Worm (Caenorhabditis elegans) whole organism, young adult: ENCODE measurements around the gene cblc-1.

ENCODE experiments used
- B0035.1 ChIP-seq: sonication (generic microtip); optimal IDR thresholded peaks from 2 replicates; lab custom pipeline; 2016; ENCODE audit warnings: missing genetic modification characterization, mild to moderate bottlenecking, missing compliant biosample characterization, missing genotype, missing genetic modification reagents
- B0336.3 ChIP-seq: fragments of 200-800 bp; sonication (Bioruptor generic); IDR thresholded peaks from 2 replicates; pipeline ENCODE4 v1.3.6; 2022; ENCODE audit warnings: missing genetic modification characterization, missing compliant biosample characterization
- C06A6.2 ChIP-seq: fragments of 200-800 bp; sonication (Bioruptor generic); conservative IDR thresholded peaks from 2 replicates; pipeline ENCODE4 v1.3.6; 2022; ENCODE audit warnings: missing genetic modification characterization, missing compliant biosample characterization
- D2030.7 ChIP-seq: fragments of 200-800 bp; sonication (Bioruptor generic); IDR thresholded peaks from 2 replicates; pipeline ENCODE4 v1.3.6; 2022; ENCODE audit warnings: missing genetic modification reagents, missing genetic modification characterization, missing compliant biosample characterization
- F23B12.7 ChIP-seq: sonication (generic microtip); optimal IDR thresholded peaks from 2 replicates; lab custom pipeline; 2017; ENCODE audit warnings: missing genetic modification characterization, mild to moderate bottlenecking, missing compliant biosample characterization, antibody characterized with exemption, moderate library complexity; ENCODE audit not compliant: insufficient read depth
- F52B5.7 ChIP-seq: sonication (generic microtip); optimal IDR thresholded peaks from 2 replicates; lab custom pipeline; 2016; ENCODE audit warnings: mild to moderate bottlenecking, missing genetic modification characterization, missing compliant biosample characterization
- Y53G8AR.9 ChIP-seq: fragments of 200-800 bp; sonication (Bioruptor generic); conservative IDR thresholded peaks from 2 replicates; pipeline ENCODE4 v1.3.6; 2022; ENCODE audit warnings: missing genetic modification reagents, missing genetic modification characterization, missing compliant biosample characterization
- Y79H2A.3 ChIP-seq: fragments of 200-800 bp; sonication (Bioruptor generic); conservative IDR thresholded peaks from 2 replicates; pipeline ENCODE4 v1.3.6; 2022; ENCODE audit warnings: missing genetic modification reagents, missing genetic modification characterization, missing compliant biosample characterization
- ZK185.1 ChIP-seq: sonication (generic microtip); optimal IDR thresholded peaks from 2 replicates; lab custom pipeline; 2016; ENCODE audit warnings: mild to moderate bottlenecking, missing genetic modification characterization, missing compliant biosample characterization; ENCODE audit not compliant: poor library complexity, severe bottlenecking
- akir-1 ChIP-seq: fragments of 200-800 bp; sonication (Bioruptor generic); optimal IDR thresholded peaks from 2 replicates; lab custom pipeline; 2018; ENCODE audit warnings: mild to moderate bottlenecking, missing genetic modification characterization, moderate library complexity, missing compliant biosample characterization
- athp-1 ChIP-seq: sonication (generic microtip); optimal IDR thresholded peaks from 2 replicates; lab custom pipeline; 2017; ENCODE audit warnings: mild to moderate bottlenecking, missing genetic modification characterization, missing compliant biosample characterization
- attf-3 ChIP-seq: fragments of 200-800 bp; sonication (Bioruptor generic); conservative IDR thresholded peaks from 2 replicates; pipeline ENCODE4 v1.3.6; 2022; ENCODE audit warnings: missing genetic modification reagents, missing genetic modification characterization, missing compliant biosample characterization
- attf-5 ChIP-seq: fragments of 200-800 bp; sonication (Bioruptor generic); optimal IDR thresholded peaks from 2 replicates; lab custom pipeline; 2018; ENCODE audit warnings: mild to moderate bottlenecking, missing genetic modification characterization, missing compliant biosample characterization
- attf-6 ChIP-seq: fragments of 200-800 bp; sonication (Bioruptor generic); IDR thresholded peaks from 2 replicates; pipeline ENCODE4 v1.3.6; 2022; ENCODE audit warnings: missing genetic modification reagents, missing genetic modification characterization, missing compliant biosample characterization
- bed-2 ChIP-seq: fragments of 200-800 bp; sonication (Bioruptor generic); IDR thresholded peaks from 2 replicates; pipeline ENCODE4 v1.3.6; 2022; ENCODE audit warnings: missing genetic modification reagents, missing genetic modification characterization, missing compliant biosample characterization
- ceh-100 ChIP-seq: fragments of 200-800 bp; sonication (Bioruptor generic); IDR thresholded peaks from 2 replicates; pipeline ENCODE4 v1.3.6; 2022; ENCODE audit warnings: missing genetic modification reagents, missing genetic modification characterization, missing compliant biosample characterization
- ceh-27 ChIP-seq: fragments of 200-800 bp; sonication (Bioruptor generic); optimal IDR thresholded peaks from 2 replicates; lab custom pipeline; 2018; ENCODE audit warnings: mild to moderate bottlenecking, missing genetic modification characterization, moderate library complexity, missing compliant biosample characterization
- chd-7 ChIP-seq: sonication (generic microtip); optimal IDR thresholded peaks from 2 replicates; lab custom pipeline; 2016; ENCODE audit warnings: mild to moderate bottlenecking, missing genetic modification characterization, moderate library complexity, missing compliant biosample characterization
- dox-1 ChIP-seq: fragments of 200-800 bp; sonication (Bioruptor generic); IDR thresholded peaks from 2 replicates; pipeline ENCODE4 v1.3.6; 2022; ENCODE audit warnings: missing genetic modification reagents, missing genetic modification characterization, missing compliant biosample characterization
- efl-1 ChIP-seq: fragments of 150-350 bp; optimal IDR thresholded peaks from 2 replicates; lab custom pipeline; 2014; ENCODE audit warnings: missing biosample characterization, missing genetic modification reagents, missing genetic modification characterization
- egl-18 ChIP-seq: fragments of 200-800 bp; sonication (Bioruptor generic); IDR thresholded peaks from 2 replicates; pipeline ENCODE4 v1.3.6; 2022; ENCODE audit warnings: missing genetic modification reagents, missing genetic modification characterization, missing compliant biosample characterization
- egrh-3 ChIP-seq: fragments of 200-800 bp; sonication (Bioruptor generic); IDR thresholded peaks from 2 replicates; pipeline ENCODE4 v1.3.6; 2022; ENCODE audit warnings: missing genetic modification reagents, missing genetic modification characterization, missing compliant biosample characterization
- him-1 ChIP-seq: sonication (generic microtip); optimal IDR thresholded peaks from 2 replicates; lab custom pipeline; 2016; ENCODE audit warnings: missing genotype, missing genetic modification reagents, missing genetic modification characterization, missing compliant biosample characterization
- hsf-1 ChIP-seq: fragments of 200-800 bp; sonication (Bioruptor generic); IDR thresholded peaks from 2 replicates; pipeline ENCODE4 v1.3.6; 2022; ENCODE audit warnings: missing genetic modification reagents, missing genetic modification characterization, missing compliant biosample characterization
- lin-40 ChIP-seq: sonication (generic microtip); optimal IDR thresholded peaks from 2 replicates; lab custom pipeline; 2016; ENCODE audit warnings: missing genetic modification characterization, mild to moderate bottlenecking, missing compliant biosample characterization, missing genotype, missing genetic modification reagents
- madf-10 ChIP-seq: sonication (generic microtip); optimal IDR thresholded peaks from 2 replicates; lab custom pipeline; 2016; ENCODE audit warnings: mild to moderate bottlenecking, missing genetic modification characterization, missing compliant biosample characterization
- madf-3 ChIP-seq: fragments of 200-800 bp; sonication (Bioruptor generic); IDR thresholded peaks from 2 replicates; pipeline ENCODE4 v1.3.6; 2022; ENCODE audit warnings: missing genetic modification reagents, missing genetic modification characterization, missing compliant biosample characterization
- madf-6 ChIP-seq: fragments of 200-800 bp; sonication (Bioruptor generic); IDR thresholded peaks from 2 replicates; pipeline ENCODE4 v1.3.6; 2022; ENCODE audit warnings: missing genetic modification reagents, missing genetic modification characterization, missing compliant biosample characterization
- mel-28 ChIP-seq: sonication (generic microtip); optimal IDR thresholded peaks from 2 replicates; lab custom pipeline; 2016; ENCODE audit warnings: borderline replicate concordance, mild to moderate bottlenecking, missing genetic modification characterization, missing compliant biosample characterization
- nhr-120 ChIP-seq: fragments of 200-800 bp; sonication (Bioruptor generic); IDR thresholded peaks from 2 replicates; pipeline ENCODE4 v1.3.6; 2022; ENCODE audit warnings: missing genetic modification characterization, missing compliant biosample characterization
- pbrm-1 ChIP-seq: fragments of 200-800 bp; sonication (Bioruptor generic); IDR thresholded peaks from 2 replicates; pipeline ENCODE4 v1.3.6; 2022; ENCODE audit warnings: missing genetic modification reagents, missing genetic modification characterization, missing compliant biosample characterization
- rcor-1 ChIP-seq: fragments of 200-800 bp; sonication (Bioruptor generic); IDR thresholded peaks from 2 replicates; pipeline ENCODE4 v1.3.6; 2022; ENCODE audit warnings: missing genetic modification reagents, missing genetic modification characterization, missing compliant biosample characterization
- rec-8 ChIP-seq, 2 experiments: sonication (generic microtip); optimal IDR thresholded peaks; 2 replicates each; lab custom pipeline; 2016; ENCODE audit warnings: mild to moderate bottlenecking in 2 of 2, missing genetic modification characterization in 2 of 2, missing genetic modification reagents in 2 of 2, missing genotype in 2 of 2, missing biosample characterization in 1 of 2, missing compliant biosample characterization in 1 of 2, moderate library complexity in 1 of 2
- snpc-1.1 ChIP-seq: sonication (generic microtip); optimal IDR thresholded peaks from 2 replicates; lab custom pipeline; 2017; ENCODE audit warnings: missing genetic modification characterization, mild to moderate bottlenecking, missing compliant biosample characterization, antibody characterized with exemption, moderate library complexity, missing genotype, missing genetic modification reagents; ENCODE audit not compliant: insufficient read depth
- snpc-1.3 ChIP-seq: sonication (generic microtip); optimal IDR thresholded peaks from 2 replicates; lab custom pipeline; 2017; ENCODE audit warnings: missing genetic modification characterization, mild to moderate bottlenecking, missing compliant biosample characterization, antibody characterized with exemption, moderate library complexity, missing genotype, missing genetic modification reagents; ENCODE audit not compliant: insufficient read depth
- snpc-4 ChIP-seq, 5 experiments: fragments of 150-350 bp in 1 of 5; sonication (generic microtip) in 4 of 5; optimal IDR thresholded peaks; 2 replicates each; lab custom pipeline; 2014 to 2018; ENCODE audit warnings: missing genetic modification characterization in 5 of 5, missing biosample characterization in 3 of 5, antibody characterized with exemption in 2 of 5, mild to moderate bottlenecking in 2 of 5, missing compliant biosample characterization in 2 of 5, missing genotype in 2 of 5, moderate library complexity in 2 of 5, missing genetic modification reagents in 1 of 5
- tbp1 ChIP-seq: fragments of 200-800 bp; sonication (Bioruptor generic); optimal IDR thresholded peaks from 2 replicates; lab custom pipeline; 2018; ENCODE audit warnings: mild to moderate bottlenecking, missing genetic modification characterization, missing compliant biosample characterization
- tbx-9 ChIP-seq: sonication (generic microtip); optimal IDR thresholded peaks from 2 replicates; lab custom pipeline; 2016; ENCODE audit warnings: borderline replicate concordance, missing genetic modification characterization, inconsistent platforms, missing compliant biosample characterization
- zim-3 ChIP-seq: sonication (generic microtip); optimal IDR thresholded peaks from 2 replicates; lab custom pipeline; 2017; ENCODE audit warnings: mild to moderate bottlenecking, missing genetic modification characterization, moderate library complexity, missing compliant biosample characterization
- ztf-18 ChIP-seq: sonication (generic microtip); optimal IDR thresholded peaks from 2 replicates; lab custom pipeline; 2016; ENCODE audit warnings: missing genotype, mild to moderate bottlenecking, missing genetic modification characterization, missing compliant biosample characterization
- ztf-22 ChIP-seq: fragments of 200-800 bp; sonication (Bioruptor generic); optimal IDR thresholded peaks from 2 replicates; lab custom pipeline; 2018; ENCODE audit warnings: mild to moderate bottlenecking, missing genetic modification characterization, moderate library complexity, missing compliant biosample characterization
- ztf-3 ChIP-seq: fragments of 200-800 bp; sonication (Bioruptor generic); optimal IDR thresholded peaks from 2 replicates; lab custom pipeline; 2018; ENCODE audit warnings: mild to moderate bottlenecking, missing genetic modification characterization, missing compliant biosample characterization

Gene cblc-1

ce11 chrII:4955353-4955752 lies 14.4 kb upstream of the cblc-1 start, which contains the start of gene pbs-3 (continued):
- TF ChIP-seq pbrm-1 (GFP tag; lab: Robert Waterston, UW) (peak; percentile 41; the same call in 1 of the 2 replicates), attf-5 (GFP tag; lab: Kevin White, UChicago) (peak; percentile 81), attf-3 (GFP tag; lab: Robert Waterston, UW) (0 out of 2 replicates have a peak, but pooled peaks have one; percentile 47), F23B12.7 (tag; lab: Kevin White, UChicago) (peak; percentile 85), D2030.7 (GFP tag; lab: Robert Waterston, UW) (peak; percentile 61), ceh-100 (GFP tag; lab: Robert Waterston, UW) (peak; percentile 93), dox-1 (GFP tag; lab: Robert Waterston, UW) (peak; percentile 53; the same call in 1 of the 2 replicates), egrh-3 (GFP tag; lab: Robert Waterston, UW) (no peak), F52B5.7 (tag; lab: Kevin White, UChicago) (no peak), akir-1 (GFP tag; lab: Kevin White, UChicago) (no peak), rcor-1 (GFP tag; lab: Robert Waterston, UW) (peak; percentile 33; the same call in 1 of the 2 replicates), snpc-1.3 (tag; lab: Kevin White, UChicago) (peak; percentile 34)
- TF ChIP-seq, all 124 proteins: peak for 24

- no peak for TF ChIP-seq ztf-22 (GFP tag; lab: Kevin White, UChicago)
- no peak for TF ChIP-seq attf-5 (GFP tag; lab: Kevin White, UChicago)
- TF ChIP-seq hsf-1, result no peak
- TF ChIP-seq rec-8 (tag; optimal IDR thresholded peaks at IDR 0.05; lab: Kevin White, UChicago), result no peak
- TF ChIP-seq ceh-100 (GFP tag; lab: Robert Waterston, UW), result no peak
- TF ChIP-seq madf-10 (tag; lab: Kevin White, UChicago), result no peak
- TF ChIP-seq attf-6 (GFP tag; lab: Robert Waterston, UW), result no peak
- no peak for TF ChIP-seq ceh-27 (GFP tag; lab: Kevin White, UChicago)
- TF ChIP-seq nhr-120, result no peak
- peak; percentile 50 for TF ChIP-seq madf-6 (GFP tag; lab: Robert Waterston, UW)
- TF ChIP-seq ztf-18 (tag; lab: Kevin White, UChicago), result no peak
- TF ChIP-seq egl-18 (GFP tag; lab: Robert Waterston, UW), result no peak
- no peak for TF ChIP-seq snpc-4 (GFP tag; optimal IDR thresholded peaks at IDR 0.05; lab: Kevin White, UChicago)
- peak in 1 of 4 experiments; percentile 7 for TF ChIP-seq snpc-4 (tag; optimal IDR thresholded peaks at IDR 0.05; lab: Kevin White, UChicago)
- TF ChIP-seq lin-40 (tag; lab: Kevin White, UChicago), result no peak
- no peak for TF ChIP-seq B0035.1
- TF ChIP-seq snpc-1.1 (tag; lab: Kevin White, UChicago), result no peak
- 0 out of 2 replicates have a peak, but pooled peaks have one; percentile 20 for TF ChIP-seq C06A6.2 (GFP tag; lab: Robert Waterston, UW)
- no peak for TF ChIP-seq ZK185.1 (tag; lab: Kevin White, UChicago)
- no peak for TF ChIP-seq him-1
- TF ChIP-seq chd-7 (tag; lab: Kevin White, UChicago), result no peak
- TF ChIP-seq tbp1 (GFP tag; lab: Kevin White, UChicago), result peak; percentile 7
- TF ChIP-seq bed-2 (GFP tag; lab: Robert Waterston, UW), result no peak
- no peak for TF ChIP-seq efl-1
- TF ChIP-seq ztf-3, result no peak
- no peak; the same call in 1 of the 2 replicates for TF ChIP-seq Y79H2A.3 (GFP tag; lab: Robert Waterston, UW)
- 0 out of 2 replicates have a peak, but pooled peaks have one; percentile 30 for TF ChIP-seq B0336.3 (GFP tag; lab: Robert Waterston, UW)
- TF ChIP-seq tbx-9, result no peak
- no peak for TF ChIP-seq mel-28 (tag; lab: Kevin White, UChicago)
- TF ChIP-seq zim-3 (tag; lab: Kevin White, UChicago), result no peak
- TF ChIP-seq Y53G8AR.9 (GFP tag; lab: Robert Waterston, UW), result peak; percentile 24; the same call in 1 of the 2 replicates
- no peak for TF ChIP-seq athp-1
- peak; percentile 82; the same call in 1 of the 2 replicates for TF ChIP-seq madf-3 (GFP tag; lab: Robert Waterston, UW)
Observed at ce11 chrII:4954099-4954959, 13.4 kb upstream of the cblc-1 start.
